Worm (Caenorhabditis elegans) whole organism, L2 larva: ENCODE data around the gene esyt-2.

ENCODE experiments used
- C34F6.9 ChIP-seq: fragments of 150-350 bp; optimal IDR thresholded peaks from 2 replicates; lab custom pipeline; 2014; ENCODE audit warnings: missing biosample characterization, missing genetic modification characterization
- F13H6.1 ChIP-seq: sonication (generic microtip); optimal IDR thresholded peaks from 2 replicates; lab custom pipeline; 2016; ENCODE audit warnings: missing genetic modification characterization, missing compliant biosample characterization
- R02D3.7 ChIP-seq: fragments of 150-350 bp; optimal IDR thresholded peaks from 2 replicates; lab custom pipeline; 2014; ENCODE audit warnings: missing biosample characterization, missing genetic modification characterization
- Y55F3AM.14 ChIP-seq: fragments of 200-800 bp; sonication (Bioruptor generic); optimal IDR thresholded peaks from 2 replicates; lab custom pipeline; 2018; ENCODE audit warnings: mild to moderate bottlenecking, missing genetic modification characterization, missing compliant biosample characterization
- ZK546.5 ChIP-seq: sonication (generic microtip); optimal IDR thresholded peaks from 2 replicates; lab custom pipeline; 2017; ENCODE audit warnings: missing biosample characterization, missing genetic modification characterization
- alr-1 ChIP-seq: fragments of 150-350 bp; optimal IDR thresholded peaks from 2 replicates; lab custom pipeline; 2014; ENCODE audit warnings: missing biosample characterization, missing genetic modification characterization
- aly-2 ChIP-seq: fragments of 150-350 bp; optimal IDR thresholded peaks from 2 replicates; lab custom pipeline; 2014; ENCODE audit warnings: missing biosample characterization, missing genetic modification characterization
- ama-1 ChIP-seq: fragments of 150-350 bp; optimal IDR thresholded peaks from 2 replicates; lab custom pipeline; 2018; ENCODE audit warnings: inconsistent platforms
- blmp-1 ChIP-seq: sonication (generic microtip); optimal IDR thresholded peaks from 2 replicates; lab custom pipeline; 2017; ENCODE audit warnings: missing genetic modification characterization, mild to moderate bottlenecking, missing compliant biosample characterization, antibody characterized with exemption, moderate library complexity; ENCODE audit not compliant: insufficient read depth
- ceh-16 ChIP-seq: fragments of 150-350 bp; optimal IDR thresholded peaks from 2 replicates; lab custom pipeline; 2014; ENCODE audit warnings: missing biosample characterization, missing genetic modification characterization
- ceh-82 ChIP-seq: fragments of 150-350 bp; optimal IDR thresholded peaks from 2 replicates; lab custom pipeline; 2014; ENCODE audit warnings: missing biosample characterization, missing genetic modification characterization
- crh-2 ChIP-seq: sonication (generic microtip); optimal IDR thresholded peaks from 2 replicates; lab custom pipeline; 2017; ENCODE audit warnings: missing biosample characterization, missing genetic modification characterization
- dmd-4 ChIP-seq: sonication (generic microtip); optimal IDR thresholded peaks from 2 replicates; lab custom pipeline; 2017; ENCODE audit warnings: missing biosample characterization, missing genetic modification characterization
- egl-27 ChIP-seq: sonication (generic microtip); optimal IDR thresholded peaks from 3 replicates; lab custom pipeline; 2017; ENCODE audit warnings: missing biosample characterization, missing genetic modification reagents, missing genetic modification characterization
- elt-1 ChIP-seq: fragments of 150-350 bp; optimal IDR thresholded peaks from 2 replicates; lab custom pipeline; 2014; ENCODE audit warnings: missing biosample characterization, missing genetic modification characterization
- elt-3 ChIP-seq: sonication (generic microtip); optimal IDR thresholded peaks from 2 replicates; lab custom pipeline; 2017; ENCODE audit warnings: missing biosample characterization, missing genetic modification characterization
- fos-1 ChIP-seq: fragments of 150-350 bp; optimal IDR thresholded peaks from 2 replicates; lab custom pipeline; 2014; ENCODE audit warnings: missing biosample characterization, missing genetic modification characterization
- gmeb-1 ChIP-seq: fragments of 150-350 bp; optimal IDR thresholded peaks from 2 replicates; lab custom pipeline; 2014; ENCODE audit warnings: missing biosample characterization, missing genetic modification characterization
- lin-11 ChIP-seq: fragments of 150-350 bp; sonication (generic microtip); optimal IDR thresholded peaks from 2 replicates; lab custom pipeline; 2014; ENCODE audit warnings: missing biosample characterization, missing genetic modification characterization, inconsistent platforms, mixed read lengths
- lin-13 ChIP-seq: fragments of 150-350 bp; optimal IDR thresholded peaks from 2 replicates; lab custom pipeline; 2014; ENCODE audit warnings: missing biosample characterization, missing genetic modification reagents, missing genetic modification characterization
- lin-39 ChIP-seq: fragments of 150-350 bp; optimal IDR thresholded peaks from 2 replicates; lab custom pipeline; 2014; ENCODE audit warnings: missing biosample characterization, missing genetic modification reagents, missing genetic modification characterization
- lsy-2 ChIP-seq, 2 experiments: fragments of 150-350 bp in 1 of 2; sonication (generic microtip) in 1 of 2; optimal IDR thresholded peaks; 2 replicates each; lab custom pipeline; 2014 to 2017; ENCODE audit warnings: missing biosample characterization in 2 of 2, missing genetic modification characterization in 2 of 2
- mab-5 ChIP-seq: fragments of 150-350 bp; optimal IDR thresholded peaks from 2 replicates; lab custom pipeline; 2014; ENCODE audit warnings: missing biosample characterization, missing genetic modification characterization
- mbf-1 ChIP-seq: sonication (generic microtip); optimal IDR thresholded peaks from 2 replicates; lab custom pipeline; 2017; ENCODE audit warnings: missing biosample characterization, missing genetic modification characterization
- mdl-1 ChIP-seq, 2 experiments: fragments of 150-350 bp in 1 of 2; sonication (generic microtip) in 1 of 2; optimal IDR thresholded peaks; 2 replicates each; lab custom pipeline; 2017; ENCODE audit warnings: missing biosample characterization in 2 of 2, missing genetic modification characterization in 2 of 2
- nhr-10 ChIP-seq: sonication (generic microtip); optimal IDR thresholded peaks from 2 replicates; lab custom pipeline; 2017; ENCODE audit warnings: missing biosample characterization, missing genetic modification characterization
- nhr-11 ChIP-seq: fragments of 150-350 bp; optimal IDR thresholded peaks from 2 replicates; lab custom pipeline; 2014; ENCODE audit warnings: missing biosample characterization, missing genetic modification characterization
- nhr-12 ChIP-seq: fragments of 150-350 bp; optimal IDR thresholded peaks from 2 replicates; lab custom pipeline; 2014; ENCODE audit warnings: missing biosample characterization, missing genetic modification characterization
- nhr-129 ChIP-seq: fragments of 150-350 bp; optimal IDR thresholded peaks from 2 replicates; lab custom pipeline; 2014; ENCODE audit warnings: missing biosample characterization, missing genetic modification characterization
- nhr-21 ChIP-seq: fragments of 150-350 bp; optimal IDR thresholded peaks from 2 replicates; lab custom pipeline; 2014; ENCODE audit warnings: missing biosample characterization, missing genetic modification characterization
- nhr-23 ChIP-seq: fragments of 150-350 bp; optimal IDR thresholded peaks from 2 replicates; lab custom pipeline; 2014; ENCODE audit warnings: missing biosample characterization, missing genetic modification reagents, missing genetic modification characterization
- nhr-237 ChIP-seq: fragments of 150-350 bp; optimal IDR thresholded peaks from 2 replicates; lab custom pipeline; 2014; ENCODE audit warnings: missing biosample characterization, missing genetic modification characterization
- nhr-25 ChIP-seq: fragments of 150-350 bp; sonication (generic microtip); optimal IDR thresholded peaks from 3 replicates; lab custom pipeline; 2014; ENCODE audit warnings: missing biosample characterization, missing genetic modification characterization
- nhr-6 ChIP-seq: fragments of 150-350 bp; optimal IDR thresholded peaks from 2 replicates; lab custom pipeline; 2014; ENCODE audit warnings: missing biosample characterization, missing genetic modification characterization
- nhr-77 ChIP-seq: fragments of 150-350 bp; optimal IDR thresholded peaks from 2 replicates; lab custom pipeline; 2014; ENCODE audit warnings: missing biosample characterization, missing genetic modification characterization
- peb-1 ChIP-seq: fragments of 150-350 bp; optimal IDR thresholded peaks from 2 replicates; lab custom pipeline; 2014; ENCODE audit warnings: missing biosample characterization, missing genetic modification characterization
- sem-4 ChIP-seq: fragments of 150-350 bp; optimal IDR thresholded peaks from 2 replicates; lab custom pipeline; 2014; ENCODE audit warnings: missing biosample characterization, missing genetic modification reagents, missing genetic modification characterization
- skn-1 ChIP-seq: sonication (generic microtip); optimal IDR thresholded peaks from 2 replicates; lab custom pipeline; 2017; ENCODE audit warnings: missing biosample characterization, missing genetic modification characterization
- sma-3 ChIP-seq: sonication (generic microtip); optimal IDR thresholded peaks from 2 replicates; lab custom pipeline; 2016; ENCODE audit warnings: missing genetic modification reagents, missing genetic modification characterization, missing compliant biosample characterization
- sma-9 ChIP-seq, 2 experiments: fragments of 150-350 bp in 1 of 2; sonication (generic microtip) in 1 of 2; optimal IDR thresholded peaks; 2 replicates each; lab custom pipeline; 2014 to 2016; ENCODE audit warnings: missing genetic modification characterization in 2 of 2, mild to moderate bottlenecking in 1 of 2, missing biosample characterization in 1 of 2, missing compliant biosample characterization in 1 of 2, missing genetic modification reagents in 1 of 2, moderate library complexity in 1 of 2
- snpc-4 ChIP-seq: fragments of 150-350 bp; optimal IDR thresholded peaks from 2 replicates; lab custom pipeline; 2014; ENCODE audit warnings: missing biosample characterization, missing genetic modification characterization
- unc-39 ChIP-seq: fragments of 150-350 bp; optimal IDR thresholded peaks from 2 replicates; lab custom pipeline; 2014; ENCODE audit warnings: missing biosample characterization, missing genetic modification characterization
- unc-55 ChIP-seq: fragments of 150-350 bp; sonication (generic microtip); optimal IDR thresholded peaks from 3 replicates; lab custom pipeline; 2014; ENCODE audit warnings: missing biosample characterization, missing genetic modification reagents, missing genetic modification characterization
- unc-62 ChIP-seq: fragments of 150-350 bp; optimal IDR thresholded peaks from 2 replicates; lab custom pipeline; 2014; ENCODE audit warnings: missing biosample characterization, missing genetic modification reagents, missing genetic modification characterization
- zag-1 ChIP-seq: fragments of 150-350 bp; optimal IDR thresholded peaks from 2 replicates; lab custom pipeline; 2014; ENCODE audit warnings: missing biosample characterization, missing genetic modification characterization
- ztf-1 ChIP-seq: fragments of 200-800 bp; sonication (Bioruptor generic); conservative IDR thresholded peaks from 2 replicates; pipeline ENCODE4 v1.3.6; 2022; ENCODE audit warnings: missing genetic modification characterization, missing compliant biosample characterization
- ztf-11 ChIP-seq: sonication (generic microtip); optimal IDR thresholded peaks from 2 replicates; lab custom pipeline; 2017; ENCODE audit warnings: missing biosample characterization, missing genetic modification characterization
- ztf-4 ChIP-seq: fragments of 150-350 bp; optimal IDR thresholded peaks from 2 replicates; lab custom pipeline; 2014; ENCODE audit warnings: missing biosample characterization, missing genetic modification characterization

esyt-2 gene

ce11 chrIII:6230870-6231269 is at the start of gene esyt-2:
Gene esyt-2 (minus strand): TSS chrIII:6230970.
- TF ChIP-seq ceh-82 (tag; lab: Kevin White, UChicago) (no peak), sem-4 (tag; lab: Kevin White, UChicago) (no peak), nhr-6 (tag; lab: Kevin White, UChicago) (no peak), nhr-10 (tag; lab: Kevin White, UChicago) (no peak), C34F6.9 (no peak), zag-1 (tag; lab: Kevin White, UChicago) (no peak), F13H6.1 (tag; lab: Kevin White, UChicago) (no peak), R02D3.7 (no peak), alr-1 (tag; lab: Kevin White, UChicago) (no peak), lin-39 (tag; lab: Kevin White, UChicago) (no peak), snpc-4 (tag; lab: Kevin White, UChicago) (no peak), ceh-16 (no peak), egl-27 (tag; lab: Kevin White, UChicago) (no peak), ama-1 (lab: Kevin White, UChicago) (no peak), mdl-1 (tag; optimal IDR thresholded peaks at IDR 0.05; lab: Kevin White, UChicago) (no peak)

- TF ChIP-seq skn-1 (tag; lab: Kevin White, UChicago) (no peak), nhr-237 (tag; lab: Kevin White, UChicago) (no peak), lsy-2 (tag; optimal IDR thresholded peaks at IDR 0.05; lab: Kevin White, UChicago) (peak; percentile 27 to 83), nhr-129 (tag; lab: Kevin White, UChicago) (peak; percentile 93), peb-1 (tag; lab: Kevin White, UChicago) (no peak), aly-2 (no peak), snpc-4 (tag; lab: Kevin White, UChicago) (peak; percentile 66), ZK546.5 (peak; percentile 5), unc-55 (GFP tag; lab: Kevin White, UChicago) (peak; percentile 82), fos-1 (peak; percentile 68), gmeb-1 (tag; lab: Kevin White, UChicago) (peak; percentile 60), sma-3 (GFP tag; lab: Kevin White, UChicago) (peak; percentile 74), ztf-4 (tag; lab: Kevin White, UChicago) (peak; percentile 73), mdl-1 (tag; optimal IDR thresholded peaks at IDR 0.05; lab: Kevin White, UChicago) (peak; percentile 54 to 75), mbf-1 (tag; lab: Kevin White, UChicago) (no peak), nhr-21 (tag; lab: Kevin White, UChicago) (peak; percentile 89), crh-2 (tag; lab: Kevin White, UChicago) (peak; percentile 83), nhr-12 (tag; lab: Kevin White, UChicago) (no peak), elt-1 (tag; lab: Kevin White, UChicago) (no peak), blmp-1 (tag; lab: Kevin White, UChicago) (peak; percentile 76), egl-27 (tag; lab: Kevin White, UChicago) (peak; percentile 88), elt-3 (tag; lab: Kevin White, UChicago) (no peak), zag-1 (tag; lab: Kevin White, UChicago) (peak; percentile 52), alr-1 (tag; lab: Kevin White, UChicago) (peak; percentile 35), lin-39 (tag; lab: Kevin White, UChicago) (no peak), mab-5 (tag; lab: Kevin White, UChicago) (peak; percentile 43), ceh-16 (peak; percentile 64), nhr-23 (no peak), unc-39 (no peak), nhr-25 (peak; percentile 83), nhr-10 (tag; lab: Kevin White, UChicago) (no peak), lin-13 (GFP tag; lab: Kevin White, UChicago) (peak; percentile 54), ceh-82 (tag; lab: Kevin White, UChicago) (no peak), ztf-1 (no peak), nhr-77 (tag; lab: Kevin White, UChicago) (no peak), sma-9 (GFP tag; optimal IDR thresholded peaks at IDR 0.05; lab: Kevin White, UChicago) (peak; percentile 92), sma-9 (tag; optimal IDR thresholded peaks at IDR 0.05; lab: Kevin White, UChicago) (no peak), ama-1 (lab: Kevin White, UChicago) (no peak), nhr-11 (tag; lab: Kevin White, UChicago) (no peak), dmd-4 (tag; lab: Kevin White, UChicago) (peak; percentile 55), F13H6.1 (tag; lab: Kevin White, UChicago) (peak; percentile 95), sem-4 (tag; lab: Kevin White, UChicago) (peak; percentile 65), ztf-11 (no peak), unc-62 (peak; percentile 44), lin-11 (tag; lab: Kevin White, UChicago) (peak; percentile 43), nhr-6 (tag; lab: Kevin White, UChicago) (peak; percentile 87), R02D3.7 (no peak), Y55F3AM.14 (GFP tag; lab: Kevin White, UChicago) (peak; percentile 67), C34F6.9 (peak; percentile 83)
- TF ChIP-seq, all 48 proteins: peak for 29
Observed at ce11 chrIII:6280070-6280596, 49.4 kb upstream of the esyt-2 start, which contains the start of gene hmg-1.2. Gene hmg-1.2 (plus strand): TSS chrIII:6280380.
